Worm (Caenorhabditis elegans): ENCODE data around the gene R148.4.

ce11 chrIII:3143657-3144056 lies 27.7 kb upstream of the R148.4 start, which contains the start of gene C44B11.4:
- no peak for TF ChIP-seq zag-1 (tag; optimal IDR thresholded peaks at IDR 0.05)
- TF ChIP-seq egl-27 (tag; optimal IDR thresholded peaks at IDR 0.05), result no peak
- no peak for TF ChIP-seq ztf-11 (tag; optimal IDR thresholded peaks at IDR 0.05)
- TF ChIP-seq mdl-1 (tag; optimal IDR thresholded peaks at IDR 0.05), result no peak
- no peak for TF ChIP-seq sma-3 (GFP tag; optimal IDR thresholded peaks at IDR 0.05)
- TF ChIP-seq fos-1 (tag; optimal IDR thresholded peaks at IDR 0.05), result no peak
- no peak for TF ChIP-seq unc-62 (GFP tag; optimal IDR thresholded peaks at IDR 0.05)
